Worm (Caenorhabditis elegans): ENCODE results near the gene F48F7.5.

F48F7.5 gene

DNA sequence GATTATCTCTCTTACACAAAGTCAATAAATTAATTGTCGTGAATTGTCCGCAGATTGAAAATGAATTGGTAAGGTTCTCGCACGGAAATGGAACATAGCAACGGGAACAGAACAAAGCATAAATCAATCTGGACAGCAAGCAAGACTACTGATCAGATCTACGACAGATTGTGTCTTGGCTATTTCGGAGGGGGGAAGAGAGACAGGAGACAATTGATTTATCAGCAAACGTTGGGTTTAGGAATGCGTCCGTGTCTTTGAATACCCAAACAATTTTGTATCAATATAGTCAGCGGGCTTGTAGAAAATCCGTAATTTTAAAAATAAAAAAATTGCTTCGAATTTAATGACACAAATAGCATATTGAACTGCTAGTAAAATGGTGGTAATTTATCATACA lies 34.2 kb upstream of the F48F7.5 start:
- no peak for TF ChIP-seq med-1 (GFP tag; optimal IDR thresholded peaks at IDR 0.05; ENCODE audit: insufficient read depth)
- no peak for TF ChIP-seq cog-1 (tag; optimal IDR thresholded peaks at IDR 0.05)
- TF ChIP-seq T22C8.4 (GFP tag; IDR thresholded peaks at IDR 0.05): no peak
- TF ChIP-seq klf-2 (GFP tag; conservative IDR thresholded peaks at IDR 0.05): no peak
- TF ChIP-seq ztf-29 (GFP tag; IDR thresholded peaks at IDR 0.05): no peak
- no peak for TF ChIP-seq flt-1 (GFP tag; IDR thresholded peaks at IDR 0.05)
- no peak for TF ChIP-seq tab-1 (GFP tag; IDR thresholded peaks at IDR 0.05)
- TF ChIP-seq ztf-23 (GFP tag; IDR thresholded peaks at IDR 0.05): no peak
- no peak for TF ChIP-seq ref-1 (GFP tag; conservative IDR thresholded peaks at IDR 0.05)

DNA sequence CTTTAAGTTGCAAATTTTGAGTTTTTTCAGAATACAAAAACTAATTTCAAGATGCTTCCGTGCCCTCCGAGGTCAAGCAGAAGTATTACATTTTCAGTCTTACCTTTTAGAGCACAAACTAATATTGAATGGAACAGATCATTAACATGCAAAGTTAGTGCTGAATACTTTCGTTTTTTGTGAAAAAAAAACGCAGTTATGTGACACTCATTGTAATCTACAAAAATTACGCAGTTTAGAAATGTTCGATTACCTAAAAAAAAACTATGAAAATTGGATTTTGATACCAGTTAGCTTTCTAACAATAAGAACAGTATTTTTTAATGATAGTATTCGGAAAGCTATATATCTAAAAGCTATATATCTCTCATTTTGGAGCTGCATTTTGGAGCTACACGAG lies 33.6 kb upstream of the F48F7.5 start:
- TF ChIP-seq ztf-23 (GFP tag; IDR thresholded peaks at IDR 0.05) (no peak), cog-1 (tag; optimal IDR thresholded peaks at IDR 0.05) (no peak), flt-1 (GFP tag; IDR thresholded peaks at IDR 0.05) (no peak), klf-2 (GFP tag; conservative IDR thresholded peaks at IDR 0.05) (no peak), ztf-29 (GFP tag; IDR thresholded peaks at IDR 0.05) (no peak), tab-1 (GFP tag; IDR thresholded peaks at IDR 0.05) (no peak), ref-1 (GFP tag; conservative IDR thresholded peaks at IDR 0.05) (no peak), T22C8.4 (GFP tag; IDR thresholded peaks at IDR 0.05) (no peak), med-1 (GFP tag; optimal IDR thresholded peaks at IDR 0.05; ENCODE audit: insufficient read depth) (no peak)

- TF ChIP-seq ztf-29 (GFP tag; IDR thresholded peaks at IDR 0.05) (no peak), flt-1 (GFP tag; IDR thresholded peaks at IDR 0.05) (no peak), klf-2 (GFP tag; conservative IDR thresholded peaks at IDR 0.05) (no peak), ztf-23 (GFP tag; IDR thresholded peaks at IDR 0.05) (no peak), tab-1 (GFP tag; IDR thresholded peaks at IDR 0.05) (no peak)
These were observed 31.3 kb upstream of the F48F7.5 start for ce11 chrX:13944184-13944583.

DNA sequence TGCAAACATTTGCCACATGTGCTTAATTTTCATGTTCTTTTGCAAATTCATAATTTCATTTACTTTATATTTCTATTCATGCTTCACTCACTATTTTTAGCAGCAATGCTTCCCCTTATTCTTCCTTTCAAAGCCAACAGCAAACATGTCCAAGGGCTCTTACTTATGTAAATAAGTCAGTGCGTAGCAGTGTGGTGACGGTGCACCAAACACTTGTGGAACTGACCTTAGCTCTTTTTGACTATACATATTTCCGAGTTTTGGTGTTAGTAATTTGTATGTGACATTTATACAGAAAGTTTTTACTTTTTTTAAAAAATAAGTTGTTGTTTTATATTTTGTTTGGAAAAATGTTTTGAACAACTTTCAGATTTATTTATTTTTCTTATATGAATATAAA lies 30.4 kb upstream of the F48F7.5 start:
- TF ChIP-seq tab-1 (GFP tag; IDR thresholded peaks at IDR 0.05) (no peak), ztf-23 (GFP tag; IDR thresholded peaks at IDR 0.05) (no peak), ztf-29 (GFP tag; IDR thresholded peaks at IDR 0.05) (no peak), T22C8.4 (GFP tag; IDR thresholded peaks at IDR 0.05) (no peak), cog-1 (tag; optimal IDR thresholded peaks at IDR 0.05) (no peak), ref-1 (GFP tag; conservative IDR thresholded peaks at IDR 0.05) (no peak), klf-2 (GFP tag; conservative IDR thresholded peaks at IDR 0.05) (no peak), flt-1 (GFP tag; IDR thresholded peaks at IDR 0.05) (no peak), med-1 (GFP tag; optimal IDR thresholded peaks at IDR 0.05; ENCODE audit: insufficient read depth) (no peak)

- TF ChIP-seq cog-1 (tag; optimal IDR thresholded peaks at IDR 0.05) (peak; percentile 23), ztf-23 (GFP tag; IDR thresholded peaks at IDR 0.05) (peak; percentile 74; the same call in 1 of the 2 replicates), med-1 (GFP tag; optimal IDR thresholded peaks at IDR 0.05; ENCODE audit: insufficient read depth) (no peak), flt-1 (GFP tag; IDR thresholded peaks at IDR 0.05) (peak; percentile 61), ztf-29 (GFP tag; IDR thresholded peaks at IDR 0.05) (no peak), klf-2 (GFP tag; conservative IDR thresholded peaks at IDR 0.05) (no peak), ref-1 (GFP tag; conservative IDR thresholded peaks at IDR 0.05) (no peak), tab-1 (GFP tag; IDR thresholded peaks at IDR 0.05) (no peak), T22C8.4 (GFP tag; IDR thresholded peaks at IDR 0.05) (no peak)
These were observed 29.9 kb upstream of the F48F7.5 start for ce11 chrX:13945524-13945923.

ce11 chrX:13946693-13947583 lies 28.5 kb upstream of the F48F7.5 start:
- no peak for TF ChIP-seq cog-1 (tag; optimal IDR thresholded peaks at IDR 0.05)
- no peak for TF ChIP-seq tab-1 (GFP tag; IDR thresholded peaks at IDR 0.05)
- TF ChIP-seq ztf-29 (GFP tag; IDR thresholded peaks at IDR 0.05): no peak
- TF ChIP-seq T22C8.4 (GFP tag; IDR thresholded peaks at IDR 0.05): no peak
- no peak for TF ChIP-seq ztf-23 (GFP tag; IDR thresholded peaks at IDR 0.05)
- TF ChIP-seq klf-2 (GFP tag; conservative IDR thresholded peaks at IDR 0.05): no peak
- no peak for TF ChIP-seq flt-1 (GFP tag; IDR thresholded peaks at IDR 0.05)
- TF ChIP-seq ref-1 (GFP tag; conservative IDR thresholded peaks at IDR 0.05): no peak
- no peak for TF ChIP-seq med-1 (GFP tag; optimal IDR thresholded peaks at IDR 0.05; ENCODE audit: insufficient read depth)

ce11 chrX:13948167-13948566 lies 27.3 kb upstream of the F48F7.5 start:
- TF ChIP-seq flt-1 (GFP tag; IDR thresholded peaks at IDR 0.05): peak; percentile 47; the same call in 1 of the 2 replicates
- TF ChIP-seq cog-1 (tag; optimal IDR thresholded peaks at IDR 0.05): no peak
- peak; percentile 55; the same call in 1 of the 2 replicates for TF ChIP-seq ztf-23 (GFP tag; IDR thresholded peaks at IDR 0.05)

ce11 chrX:13948810-13949209 lies 26.6 kb upstream of the F48F7.5 start, which contains the start of gene alg-1:
TSS of gene alg-1 (plus strand) at chrX:13949110.
- TF ChIP-seq klf-2 (GFP tag; conservative IDR thresholded peaks at IDR 0.05) (no peak), cog-1 (tag; optimal IDR thresholded peaks at IDR 0.05) (no peak), flt-1 (GFP tag; IDR thresholded peaks at IDR 0.05) (no peak)

- TF ChIP-seq med-1 (GFP tag; optimal IDR thresholded peaks at IDR 0.05; ENCODE audit: insufficient read depth): no peak
- TF ChIP-seq ztf-23 (GFP tag; IDR thresholded peaks at IDR 0.05): no peak
- peak; percentile 46 for TF ChIP-seq cog-1 (tag; optimal IDR thresholded peaks at IDR 0.05)
- no peak for TF ChIP-seq tab-1 (GFP tag; IDR thresholded peaks at IDR 0.05)
- no peak for TF ChIP-seq T22C8.4 (GFP tag; IDR thresholded peaks at IDR 0.05)
- 0 out of 2 replicates have a peak, but pooled peaks have one; percentile 42 for TF ChIP-seq flt-1 (GFP tag; IDR thresholded peaks at IDR 0.05)
- no peak for TF ChIP-seq ref-1 (GFP tag; conservative IDR thresholded peaks at IDR 0.05)
- peak; percentile 62; the same call in 1 of the 2 replicates for TF ChIP-seq ztf-29 (GFP tag; IDR thresholded peaks at IDR 0.05)
- no peak for TF ChIP-seq klf-2 (GFP tag; conservative IDR thresholded peaks at IDR 0.05)
These were observed 24.8 kb upstream of the F48F7.5 start for ce11 chrX:13950620-13951152.
